Fruit fly (Drosophila melanogaster): ENCODE results near the gene CG9257.

The CG9257 gene

DNA sequence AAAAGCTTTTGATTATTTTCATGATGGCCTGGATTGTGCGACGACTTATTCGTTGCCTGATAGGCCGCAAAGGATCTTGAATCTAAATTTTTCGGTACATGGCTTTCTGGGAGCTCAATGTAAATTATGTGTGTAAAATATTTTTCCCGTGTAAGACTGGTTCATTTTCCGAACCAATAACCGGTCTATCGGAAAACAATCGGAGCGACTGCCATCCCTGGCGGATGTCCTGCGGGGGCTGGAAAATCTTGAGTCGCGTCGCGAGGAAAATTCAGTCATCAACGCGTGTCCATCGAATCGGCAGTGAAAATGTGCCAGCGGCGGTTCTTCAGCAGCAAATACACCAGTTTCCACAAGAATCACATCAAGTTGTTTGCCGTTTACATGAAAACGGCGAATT lies 1.8 kb downstream of the CG9257 start, which contains the start of the genes CG46307 and Nhe2 (continued):
- TF ChIP-seq croc (GFP tag; conservative IDR thresholded peaks at IDR 0.05): no peak
- TF ChIP-seq CG4328 (GFP tag; optimal IDR thresholded peaks at IDR 0.05): no peak
- TF ChIP-seq CG17186 (GFP tag; optimal IDR thresholded peaks at IDR 0.05): no peak
- no peak for TF ChIP-seq NC2β (GFP tag; optimal IDR thresholded peaks at IDR 0.05)
- TF ChIP-seq kah (GFP tag; optimal IDR thresholded peaks at IDR 0.05): no peak
- TF ChIP-seq ham (GFP tag; IDR thresholded peaks at IDR 0.05): no peak
- no peak for TF ChIP-seq ttk (GFP tag; IDR thresholded peaks at IDR 0.05)
- TF ChIP-seq abd-A (tag; optimal IDR thresholded peaks at IDR 0.05): no peak
- TF ChIP-seq Tbp (GFP tag; optimal IDR thresholded peaks at IDR 0.05): no peak
- TF ChIP-seq mirr (GFP tag; optimal IDR thresholded peaks at IDR 0.05): no peak
- no peak for TF ChIP-seq Mes4 (GFP tag; optimal IDR thresholded peaks at IDR 0.05)
- no peak for TF ChIP-seq HHEX (GFP tag; optimal IDR thresholded peaks at IDR 0.05)
- TF ChIP-seq CG5245 (GFP tag; optimal IDR thresholded peaks at IDR 0.05): no peak
- no peak for TF ChIP-seq CG12071 (GFP tag; optimal IDR thresholded peaks at IDR 0.05)
- no peak for TF ChIP-seq CG10431 (GFP tag; optimal IDR thresholded peaks at IDR 0.05)
- no peak for TF ChIP-seq ash1 (GFP tag; optimal IDR thresholded peaks at IDR 0.05)
- TF ChIP-seq ranshi (GFP tag; IDR thresholded peaks at IDR 0.05): no peak
- TF ChIP-seq Fer1 (GFP tag; optimal IDR thresholded peaks at IDR 0.05): peak; percentile 19
- TF ChIP-seq Jarid2 (GFP tag; optimal IDR thresholded peaks at IDR 0.05): peak; percentile 23
- 0 out of 2 replicates have a peak, but pooled peaks have one; percentile 16 for TF ChIP-seq slbo (GFP tag; IDR thresholded peaks at IDR 0.05)
- TF ChIP-seq Dref (GFP tag; IDR thresholded peaks at IDR 0.05): 0 out of 2 replicates have a peak, but pooled peaks have one; percentile 57
- no peak for TF ChIP-seq Vsx1 (GFP tag; optimal IDR thresholded peaks at IDR 0.05)
- no peak for TF ChIP-seq CG1529 (GFP tag; optimal IDR thresholded peaks at IDR 0.05)
- no peak for TF ChIP-seq Dip3 (GFP tag; optimal IDR thresholded peaks at IDR 0.05)
- no peak for TF ChIP-seq CG31224 (GFP tag; IDR thresholded peaks at IDR 0.05)
- no peak for TF ChIP-seq CG30403 (GFP tag; optimal IDR thresholded peaks at IDR 0.05)
- no peak for TF ChIP-seq CG10654 (GFP tag; optimal IDR thresholded peaks at IDR 0.05)
- TF ChIP-seq salm (tag; optimal IDR thresholded peaks at IDR 0.05): no peak
- TF ChIP-seq CG10366 (GFP tag; IDR thresholded peaks at IDR 0.05): no peak
- no peak for TF ChIP-seq br (optimal IDR thresholded peaks at IDR 0.05)
- no peak for TF ChIP-seq Myb (GFP tag; optimal IDR thresholded peaks at IDR 0.05)
- TF ChIP-seq klu (GFP tag; IDR thresholded peaks at IDR 0.05): no peak
- TF ChIP-seq CG2199 (GFP tag; IDR thresholded peaks at IDR 0.05): peak; percentile 68
- no peak for TF ChIP-seq Kr (GFP tag; optimal IDR thresholded peaks at IDR 0.05)
- no peak for TF ChIP-seq HLH3B (GFP tag; IDR thresholded peaks at IDR 0.05)
- no peak for TF ChIP-seq CG8089 (GFP tag; optimal IDR thresholded peaks at IDR 0.05)
- no peak for TF ChIP-seq lola (GFP tag; optimal IDR thresholded peaks at IDR 0.05)
- TF ChIP-seq CG15269 (tag; optimal IDR thresholded peaks at IDR 0.05): no peak
- TF ChIP-seq onecut (GFP tag; IDR thresholded peaks at IDR 0.05): peak; percentile 28; the same call in 1 of the 2 replicates
- TF ChIP-seq HLHmδ (GFP tag; optimal IDR thresholded peaks at IDR 0.05): peak; percentile 45
- no peak for TF ChIP-seq CG9609 (GFP tag; optimal IDR thresholded peaks at IDR 0.05)
- no peak for TF ChIP-seq gcm2 (GFP tag; optimal IDR thresholded peaks at IDR 0.05)
- no peak for TF ChIP-seq org-1 (GFP tag; optimal IDR thresholded peaks at IDR 0.05)
- TF ChIP-seq p53 (GFP tag; optimal IDR thresholded peaks at IDR 0.05): no peak
- no peak for TF ChIP-seq repo (GFP tag; optimal IDR thresholded peaks at IDR 0.05)
- TF ChIP-seq dati (GFP tag; IDR thresholded peaks at IDR 0.05): no peak
- TF ChIP-seq Poxn (GFP tag; IDR thresholded peaks at IDR 0.05): no peak
- TF ChIP-seq CG10565 (GFP tag; optimal IDR thresholded peaks at IDR 0.05): no peak
- no peak for TF ChIP-seq Hsf (GFP tag; optimal IDR thresholded peaks at IDR 0.05)
- TF ChIP-seq Pdp1 (GFP tag; optimal IDR thresholded peaks at IDR 0.05): no peak
- no peak for TF ChIP-seq D19A (tag; optimal IDR thresholded peaks at IDR 0.05)
- TF ChIP-seq CG14050 (GFP tag; IDR thresholded peaks at IDR 0.05): no peak
- no peak for TF ChIP-seq emc (GFP tag; optimal IDR thresholded peaks at IDR 0.05)

Measured in whole organism, embryonic.